Worm (Caenorhabditis elegans): ENCODE measurements around the gene W06G6.20.

DNA sequence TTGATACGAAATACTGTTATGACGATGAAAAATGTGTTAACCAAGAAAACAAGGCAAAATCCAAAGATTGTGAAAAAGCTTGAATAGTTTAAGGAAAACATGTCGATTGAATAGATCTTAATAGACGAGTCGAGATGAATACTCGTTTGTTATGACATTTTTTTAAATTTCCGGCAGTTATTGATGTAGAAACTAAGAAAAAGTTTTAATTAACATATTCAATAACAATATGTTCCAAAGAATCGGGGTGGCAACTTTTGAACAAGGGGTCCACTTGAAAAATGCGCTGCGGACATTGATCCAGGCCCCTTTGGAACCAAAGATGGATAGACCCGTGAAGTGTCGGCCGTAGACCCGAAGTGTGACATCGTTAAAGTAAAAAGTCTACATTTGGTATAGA, 23.0 kb upstream of the W06G6.20 start, which contains the start of gene str-61:
- TF ChIP-seq lsy-2 (tag; optimal IDR thresholded peaks at IDR 0.05): no peak
- TF ChIP-seq unc-86 (tag; optimal IDR thresholded peaks at IDR 0.05): no peak
- no peak for TF ChIP-seq efl-1 (optimal IDR thresholded peaks at IDR 0.05)
- no peak for TF ChIP-seq efl-1 (GFP tag; optimal IDR thresholded peaks at IDR 0.05 in 1 of 2)
- TF ChIP-seq zip-4 (GFP tag; optimal IDR thresholded peaks at IDR 0.05): no peak
- no peak for TF ChIP-seq C34B4.2 (tag; optimal IDR thresholded peaks at IDR 0.05)
- no peak for TF ChIP-seq nhr-76 (tag; optimal IDR thresholded peaks at IDR 0.05)
- no peak for TF ChIP-seq lin-39 (tag; optimal IDR thresholded peaks at IDR 0.05)
- TF ChIP-seq aly-2 (tag; optimal IDR thresholded peaks at IDR 0.05): no peak
- TF ChIP-seq nhr-77 (tag; optimal IDR thresholded peaks at IDR 0.05): no peak
- no peak for TF ChIP-seq unc-62 (GFP tag; optimal IDR thresholded peaks at IDR 0.05)
- TF ChIP-seq blmp-1 (tag; optimal IDR thresholded peaks at IDR 0.05): no peak
- TF ChIP-seq jun-1 (tag; optimal IDR thresholded peaks at IDR 0.05): no peak
- no peak for TF ChIP-seq isw-1 (GFP tag; IDR thresholded peaks at IDR 0.05)
- TF ChIP-seq fos-1 (tag; optimal IDR thresholded peaks at IDR 0.05): no peak

Measured in whole organism, L1 larva.